Worm (Caenorhabditis elegans): ENCODE data around the gene ttr-23.

ce11 chrV:10576319-10576718, 13.3 kb downstream of the ttr-23 start, which contains the start of gene vps-54:
- no peak for TF ChIP-seq W03F9.2 (tag; optimal IDR thresholded peaks at IDR 0.05)
- no peak for TF ChIP-seq him-1 (tag; optimal IDR thresholded peaks at IDR 0.05)
